Worm (Caenorhabditis elegans) whole organism, L4/young adult: ENCODE results near the gene R05H10.1.

Experiments used
- W03F9.2 ChIP-seq: fragments of 150-350 bp; optimal IDR thresholded peaks from 2 replicates; lab custom pipeline; 2014; ENCODE audit warnings: missing biosample characterization, missing genetic modification characterization
- dao-5 ChIP-seq: sonication (generic microtip); optimal IDR thresholded peaks from 2 replicates; lab custom pipeline; 2016; ENCODE audit warnings: missing genotype, missing genetic modification characterization, moderate library complexity, missing compliant biosample characterization
- him-1 ChIP-seq: sonication (generic microtip); optimal IDR thresholded peaks from 2 replicates; lab custom pipeline; 2016; ENCODE audit warnings: missing genotype, missing genetic modification reagents, missing genetic modification characterization, missing compliant biosample characterization

DNA sequence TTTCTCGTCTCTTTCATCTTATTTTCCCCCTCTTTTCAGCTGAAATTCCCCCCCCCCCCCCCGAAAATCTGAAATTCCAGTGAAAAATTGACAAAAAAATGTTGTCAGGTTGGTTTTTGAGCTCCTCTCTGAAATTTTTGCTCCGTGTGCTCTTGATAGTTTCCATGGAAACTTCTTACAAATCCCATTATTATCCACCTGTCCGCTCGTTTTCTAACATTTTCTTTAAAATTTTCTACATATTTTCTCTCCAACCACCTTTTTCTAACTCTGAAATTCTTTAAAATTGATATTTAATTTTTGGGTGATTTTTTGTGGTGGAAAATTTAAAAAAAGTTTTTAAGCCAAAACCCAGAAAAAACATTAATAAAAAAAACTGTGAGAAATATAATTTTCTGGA lies 15.1 kb downstream of the R05H10.1 start, which contains the start of gene gpx-2:
- no peak for TF ChIP-seq W03F9.2 (tag; lab: Kevin White, UChicago)
- TF ChIP-seq dao-5 = no peak
- TF ChIP-seq him-1 (tag; lab: Kevin White, UChicago) = no peak
